Fruit fly (Drosophila melanogaster) whole organism, embryonic: ENCODE measurements around the gene CG4230.

ENCODE experiments used
- Atf6 ChIP-seq: fragments of 200-800 bp; sonication (Bioruptor generic); IDR thresholded peaks from 2 replicates; pipeline ENCODE4 v1.3.6; 2022; ENCODE audit warnings: missing biosample characterization, missing genetic modification characterization
- CG10147 ChIP-seq: fragments of 200-800 bp; sonication (Bioruptor generic); optimal IDR thresholded peaks from 2 replicates; lab custom pipeline; 2019; ENCODE audit warnings: missing biosample characterization, mild to moderate bottlenecking, missing genetic modification characterization, moderate library complexity
- CG10321 ChIP-seq: fragments of 200-800 bp; sonication (Bioruptor generic); IDR thresholded peaks from 2 replicates; pipeline ENCODE4 v1.3.6; 2022; ENCODE audit warnings: missing biosample characterization, missing genetic modification characterization
- CG12391 ChIP-seq: fragments of 200-800 bp; sonication (Bioruptor generic); optimal IDR thresholded peaks from 3 replicates; lab custom pipeline; 2018; ENCODE audit warnings: missing biosample characterization, mild to moderate bottlenecking, missing genetic modification characterization, moderate library complexity
- CG12744 ChIP-seq: fragments of 200-800 bp; sonication (Bioruptor generic); optimal IDR thresholded peaks from 2 replicates; lab custom pipeline; 2016; ENCODE audit warnings: missing biosample characterization, missing genetic modification characterization
- CG15269 ChIP-seq: fragments of 200-800 bp; sonication (Bioruptor generic); optimal IDR thresholded peaks from 2 replicates; lab custom pipeline; 2018; ENCODE audit warnings: missing biosample characterization, mild to moderate bottlenecking, missing genetic modification characterization, moderate library complexity
- CG15696 ChIP-seq: fragments of 200-800 bp; sonication (Bioruptor generic); optimal IDR thresholded peaks from 2 replicates; lab custom pipeline; 2019; ENCODE audit warnings: missing biosample characterization, mild to moderate bottlenecking, missing genetic modification characterization, moderate library complexity
- CG17359 ChIP-seq: fragments of 200-800 bp; sonication (Bioruptor generic); optimal IDR thresholded peaks from 3 replicates; lab custom pipeline; 2018; ENCODE audit warnings: missing biosample characterization, mild to moderate bottlenecking, missing genetic modification characterization, moderate library complexity
- CG17361 ChIP-seq: fragments of 200-800 bp; sonication (Bioruptor generic); IDR thresholded peaks from 3 replicates; pipeline ENCODE4 v1.3.6; 2022; ENCODE audit warnings: missing biosample characterization, missing genetic modification characterization
- CG1832 ChIP-seq: fragments of 200-800 bp; sonication (Bioruptor generic); optimal IDR thresholded peaks from 2 replicates; lab custom pipeline; 2017; ENCODE audit warnings: missing biosample characterization, mild to moderate bottlenecking, missing genetic modification characterization, inconsistent platforms
- CG2120 ChIP-seq: fragments of 200-800 bp; sonication (Bioruptor generic); optimal IDR thresholded peaks from 3 replicates; lab custom pipeline; 2016; ENCODE audit warnings: missing biosample characterization, missing genetic modification characterization
- CG2678 ChIP-seq: fragments of 200-800 bp; sonication (Bioruptor generic); optimal IDR thresholded peaks from 3 replicates; lab custom pipeline; 2019; ENCODE audit warnings: missing biosample characterization, mild to moderate bottlenecking, missing genetic modification characterization, moderate library complexity
- CG2712 ChIP-seq: fragments of 200-800 bp; optimal IDR thresholded peaks from 3 replicates; lab custom pipeline; 2019; ENCODE audit warnings: missing biosample characterization, mild to moderate bottlenecking, missing genetic modification characterization, moderate library complexity
- CG31441 ChIP-seq: fragments of 200-800 bp; sonication (Bioruptor generic); IDR thresholded peaks from 2 replicates; pipeline ENCODE4 v1.3.6; 2022; ENCODE audit warnings: missing biosample characterization, missing genetic modification characterization
- CG34376 ChIP-seq: fragments of 200-800 bp; sonication (Bioruptor generic); optimal IDR thresholded peaks from 2 replicates; lab custom pipeline; 2018; ENCODE audit warnings: missing biosample characterization, mild to moderate bottlenecking, missing genetic modification characterization
- CG3995 ChIP-seq: fragments of 200-800 bp; sonication (Bioruptor generic); optimal IDR thresholded peaks from 3 replicates; lab custom pipeline; 2016; ENCODE audit warnings: missing biosample characterization, missing genetic modification characterization
- CG43689 ChIP-seq: fragments of 200-800 bp; sonication (Bioruptor generic); IDR thresholded peaks from 2 replicates; pipeline ENCODE4 v1.3.6; 2022; ENCODE audit warnings: missing biosample characterization, missing genetic modification characterization
- CG8290 ChIP-seq, 3 experiments: fragments of 200-800 bp; sonication (Bioruptor generic); optimal IDR thresholded peaks; 2 replicates each; lab custom pipeline; 2016 to 2019; ENCODE audit warnings: missing biosample characterization in 3 of 3, missing genetic modification characterization in 3 of 3, mild to moderate bottlenecking in 2 of 3, moderate library complexity in 1 of 3
- CG9215 ChIP-seq: fragments of 200-800 bp; sonication (Bioruptor generic); IDR thresholded peaks from 2 replicates; pipeline ENCODE4 v1.3.6; 2022; ENCODE audit warnings: missing biosample characterization, missing genetic modification characterization
- CkIIα-i1 ChIP-seq: fragments of 200-800 bp; sonication (Bioruptor generic); IDR thresholded peaks from 2 replicates; pipeline ENCODE4 v1.3.6; 2022; ENCODE audit warnings: missing biosample characterization, missing genetic modification characterization
- D19A ChIP-seq: fragments of 200-800 bp; optimal IDR thresholded peaks from 3 replicates; lab custom pipeline; 2019; ENCODE audit warnings: missing biosample characterization, mild to moderate bottlenecking, missing genetic modification characterization, moderate library complexity
- Dfd ChIP-seq, 2 experiments: fragments of >200 bp; optimal IDR thresholded peaks; 2 replicates each; lab custom pipeline; 2017; ENCODE audit warnings: missing biosample characterization in 2 of 2, missing genetic modification characterization in 2 of 2
- Drgx ChIP-seq: fragments of 200-800 bp; sonication (Bioruptor generic); IDR thresholded peaks from 2 replicates; pipeline ENCODE4 v1.3.6; 2022; ENCODE audit warnings: missing biosample characterization, missing genetic modification characterization
- H2.0 ChIP-seq: fragments of 200-800 bp; sonication (Bioruptor generic); IDR thresholded peaks from 2 replicates; pipeline ENCODE4 v1.3.6; 2022; ENCODE audit warnings: missing biosample characterization, missing genetic modification characterization
- Hey ChIP-seq: fragments of 200-800 bp; sonication (Bioruptor generic); optimal IDR thresholded peaks from 3 replicates; lab custom pipeline; 2018; ENCODE audit warnings: missing biosample characterization, mild to moderate bottlenecking, missing genetic modification characterization
- Hr78 ChIP-seq, 2 experiments: fragments of 200-800 bp in 1 of 2; fragments of >200 bp in 1 of 2; sonication (Bioruptor generic) in 1 of 2; optimal IDR thresholded peaks; 2 replicates each; lab custom pipeline; 2017 to 2019; ENCODE audit warnings: missing biosample characterization in 2 of 2, missing genetic modification characterization in 2 of 2, mild to moderate bottlenecking in 1 of 2, moderate library complexity in 1 of 2
- Lpt ChIP-seq: fragments of >200 bp; optimal IDR thresholded peaks from 2 replicates; lab custom pipeline; 2018; ENCODE audit warnings: missing biosample characterization, missing genetic modification characterization
- Meics ChIP-seq: fragments of 200-800 bp; sonication (Bioruptor generic); optimal IDR thresholded peaks from 2 replicates; lab custom pipeline; 2017; ENCODE audit warnings: missing biosample characterization, mild to moderate bottlenecking, missing genetic modification characterization
- NC2β ChIP-seq: fragments of 200-800 bp; sonication (Bioruptor generic); optimal IDR thresholded peaks from 2 replicates; lab custom pipeline; 2016; ENCODE audit warnings: missing biosample characterization, missing genetic modification characterization
- Oli ChIP-seq: fragments of 200-800 bp; sonication (Bioruptor generic); optimal IDR thresholded peaks from 2 replicates; lab custom pipeline; 2018; ENCODE audit warnings: missing biosample characterization, mild to moderate bottlenecking, missing genetic modification characterization, moderate library complexity
- bsh ChIP-seq, 2 experiments: fragments of 200-800 bp; sonication (Bioruptor generic); optimal IDR thresholded peaks; 2 replicates each; lab custom pipeline; 2017 to 2018; ENCODE audit warnings: mild to moderate bottlenecking in 2 of 2, missing biosample characterization in 2 of 2, missing genetic modification characterization in 2 of 2, moderate library complexity in 1 of 2
- danr ChIP-seq: fragments of 200-800 bp; sonication (Bioruptor generic); IDR thresholded peaks from 2 replicates; pipeline ENCODE4 v1.3.6; 2022; ENCODE audit warnings: missing biosample characterization, missing genetic modification characterization
- dmrt99B ChIP-seq: fragments of 200-800 bp; sonication (Bioruptor generic); optimal IDR thresholded peaks from 2 replicates; lab custom pipeline; 2018; ENCODE audit warnings: missing biosample characterization, mild to moderate bottlenecking, missing genetic modification characterization, moderate library complexity
- fru ChIP-seq: fragments of >200 bp; optimal IDR thresholded peaks from 2 replicates; lab custom pipeline; 2017
- gem ChIP-seq: fragments of 200-800 bp; sonication (Bioruptor generic); optimal IDR thresholded peaks from 2 replicates; lab custom pipeline; 2019; ENCODE audit warnings: missing biosample characterization, mild to moderate bottlenecking, missing genetic modification characterization, moderate library complexity
- grn ChIP-seq: fragments of 200-800 bp; sonication (Bioruptor generic); optimal IDR thresholded peaks from 3 replicates; lab custom pipeline; 2017; ENCODE audit warnings: missing biosample characterization, missing genetic modification characterization
- ind ChIP-seq: fragments of 200-800 bp; sonication (Bioruptor generic); optimal IDR thresholded peaks from 3 replicates; lab custom pipeline; 2016; ENCODE audit warnings: missing biosample characterization, missing genetic modification characterization
- jing ChIP-seq: fragments of 200-800 bp; sonication (Bioruptor generic); optimal IDR thresholded peaks from 2 replicates; lab custom pipeline; 2018; ENCODE audit warnings: missing biosample characterization, mild to moderate bottlenecking, missing genetic modification characterization
- lab ChIP-seq: fragments of 200-800 bp; sonication (Bioruptor generic); optimal IDR thresholded peaks from 3 replicates; lab custom pipeline; 2017; ENCODE audit warnings: missing biosample characterization, missing genetic modification characterization, mild to moderate bottlenecking, moderate library complexity, missing genetic modification reagents
- nau ChIP-seq: fragments of 200-800 bp; sonication (Bioruptor generic); optimal IDR thresholded peaks from 3 replicates; lab custom pipeline; 2017; ENCODE audit warnings: missing biosample characterization, mild to moderate bottlenecking, missing genetic modification characterization, missing genetic modification reagents
- nom ChIP-seq: fragments of 200-800 bp; sonication (Bioruptor generic); optimal IDR thresholded peaks from 2 replicates; lab custom pipeline; 2017; ENCODE audit warnings: missing biosample characterization, missing genetic modification characterization, mild to moderate bottlenecking, moderate library complexity, missing genetic modification reagents
- oc ChIP-seq: fragments of 200-800 bp; sonication (Bioruptor generic); optimal IDR thresholded peaks from 2 replicates; lab custom pipeline; 2018; ENCODE audit warnings: missing biosample characterization, mild to moderate bottlenecking, missing genetic modification characterization, moderate library complexity
- pfk ChIP-seq: fragments of 200-800 bp; sonication (Bioruptor generic); optimal IDR thresholded peaks from 2 replicates; lab custom pipeline; 2018; ENCODE audit warnings: missing biosample characterization, mild to moderate bottlenecking, missing genetic modification characterization, moderate library complexity
- phol ChIP-seq: fragments of 200-800 bp; sonication (Bioruptor generic); optimal IDR thresholded peaks from 3 replicates; lab custom pipeline; 2018; ENCODE audit warnings: missing biosample characterization, mild to moderate bottlenecking, missing genetic modification characterization, moderate library complexity
- tna ChIP-seq: fragments of 200-800 bp; sonication (Bioruptor generic); IDR thresholded peaks from 2 replicates; pipeline ENCODE4 v1.3.6; 2022; ENCODE audit warnings: missing biosample characterization, missing genetic modification characterization; ENCODE audit not compliant: partially characterized antibody
- usp ChIP-seq: fragments of >200 bp; optimal IDR thresholded peaks from 2 replicates; lab custom pipeline; 2017; ENCODE audit warnings: missing biosample characterization, missing genetic modification characterization
- wek ChIP-seq: fragments of 200-800 bp; sonication (Bioruptor generic); optimal IDR thresholded peaks from 3 replicates; lab custom pipeline; 2018; ENCODE audit warnings: missing biosample characterization, mild to moderate bottlenecking, missing genetic modification characterization, moderate library complexity
- zfh1 ChIP-seq: fragments of 200-800 bp; sonication (Bioruptor generic); IDR thresholded peaks from 3 replicates; pipeline ENCODE4 v1.3.6; 2022; ENCODE audit warnings: missing biosample characterization, missing genetic modification characterization

CG4230 gene

DNA sequence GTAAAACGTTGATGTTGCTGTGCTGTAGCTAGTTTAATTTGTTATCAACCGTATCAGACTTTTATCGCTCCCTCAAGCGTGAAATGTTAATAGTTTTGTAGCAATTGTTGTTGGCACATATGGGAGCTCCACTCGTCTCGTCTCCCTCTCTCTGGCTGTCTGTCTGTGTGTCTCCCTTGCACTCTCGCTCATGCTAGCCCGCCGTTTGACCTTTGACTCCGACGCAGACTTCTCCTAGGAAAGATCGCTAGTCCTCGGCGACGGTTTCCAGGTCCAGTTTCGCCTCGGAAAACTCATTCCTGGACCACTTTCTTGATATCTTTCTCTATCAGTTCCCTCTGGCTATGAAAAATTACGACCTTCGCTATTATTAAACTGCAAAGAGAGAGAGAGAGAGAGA lies 16.8 kb upstream of the CG4230 start (continued):
- TF ChIP-seq Lpt (GFP tag; lab: Kevin White, UChicago) (no peak), CG8290 (GFP tag; optimal IDR thresholded peaks at IDR 0.05; lab: Kevin White, UChicago) (no peak), CG8290 (tag; optimal IDR thresholded peaks at IDR 0.05; lab: Kevin White, UChicago) (no peak), CG10321 (0 out of 2 replicates have a peak, but pooled peaks have one; percentile 36), CG12744 (GFP tag; lab: Kevin White, UChicago) (no peak), CG15696 (tag; lab: Kevin White, UChicago) (no peak), NC2β (no peak), Hey (tag; lab: Kevin White, UChicago) (no peak), danr (GFP tag; lab: Robert Waterston, UW) (no peak), nom (GFP tag; lab: Kevin White, UChicago) (peak; percentile 5), CG9215 (no peak), wek (GFP tag; lab: Kevin White, UChicago) (no peak), CG1832 (peak; percentile 38), pfk (GFP tag; lab: Kevin White, UChicago) (no peak), lab (GFP tag; lab: Kevin White, UChicago) (no peak), H2.0 (no peak), CG2120 (no peak), nau (GFP tag; lab: Kevin White, UChicago) (no peak), CG10147 (GFP tag; lab: Kevin White, UChicago) (no peak), jing (GFP tag; lab: Kevin White, UChicago) (no peak), tna (GFP tag; lab: Robert Waterston, UW) (no peak)

DNA sequence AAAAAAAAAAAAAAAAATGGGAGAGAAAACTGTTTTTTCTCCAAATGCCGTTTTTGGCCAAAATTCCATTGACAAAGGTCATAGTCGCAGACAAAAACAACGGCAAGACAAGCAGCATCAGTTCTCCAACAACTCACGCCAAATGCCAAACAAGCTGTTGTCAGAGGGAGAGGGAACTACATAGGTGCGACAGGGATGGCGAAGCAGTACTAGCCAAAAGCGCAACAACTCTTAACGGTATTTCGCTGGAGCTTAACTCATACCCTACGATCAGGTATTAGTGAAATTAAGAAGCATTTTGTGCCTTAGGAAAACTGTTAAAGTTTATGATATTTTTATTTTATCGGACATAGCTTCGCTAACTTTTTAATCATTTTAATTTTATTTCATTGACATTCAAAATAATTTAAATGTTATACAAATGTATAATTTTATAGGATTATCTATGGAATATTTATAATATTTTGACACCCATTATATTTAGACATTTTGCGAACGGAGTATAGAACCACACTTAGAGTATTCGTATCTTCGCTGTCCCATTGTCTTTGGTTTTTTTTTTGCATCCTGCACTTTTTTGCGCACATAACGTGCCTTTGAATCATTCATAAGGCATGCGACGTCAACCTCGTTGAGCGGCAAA lies 15.7 kb upstream of the CG4230 start:
- TF ChIP-seq CG12391 (tag; lab: Kevin White, UChicago): peak; percentile 16
- TF ChIP-seq CG15269 (tag; lab: Kevin White, UChicago): peak; percentile 32
- peak; percentile 14 for TF ChIP-seq CG1832
- peak in 1 of 2 experiments; percentile 77 for TF ChIP-seq bsh (GFP tag; optimal IDR thresholded peaks at IDR 0.05; lab: Kevin White, UChicago)
- TF ChIP-seq phol: peak; percentile 45
- TF ChIP-seq CG31441 (GFP tag; lab: Robert Waterston, UW): peak; percentile 44; the same call in 1 of the 2 replicates
- TF ChIP-seq CG3995 (GFP tag; lab: Kevin White, UChicago): no peak
- peak; percentile 2 for TF ChIP-seq CG10147 (GFP tag; lab: Kevin White, UChicago)
- TF ChIP-seq Drgx (GFP tag; lab: Robert Waterston, UW): peak; percentile 87
- TF ChIP-seq Oli (tag; lab: Kevin White, UChicago): peak; percentile 32
- TF ChIP-seq grn (GFP tag; lab: Kevin White, UChicago): no peak
- peak; percentile 10 for TF ChIP-seq ind (GFP tag; lab: Kevin White, UChicago)
- no peak for TF ChIP-seq usp
- TF ChIP-seq dmrt99B (tag; lab: Kevin White, UChicago): peak; percentile 32
- TF ChIP-seq D19A (tag; lab: Kevin White, UChicago): peak; percentile 48
- TF ChIP-seq CG43689 (GFP tag; lab: Robert Waterston, UW): no peak
- peak; percentile 2 for TF ChIP-seq Meics (GFP tag; lab: Kevin White, UChicago)
- peak; percentile 65 for TF ChIP-seq nom (GFP tag; lab: Kevin White, UChicago)
- TF ChIP-seq zfh1: 0 out of 3 replicates have a peak, but pooled peaks have one; percentile 28
- TF ChIP-seq CG2712 (tag; lab: Kevin White, UChicago): peak; percentile 14
- peak; percentile 16 for TF ChIP-seq lab (GFP tag; lab: Kevin White, UChicago)
- TF ChIP-seq CG2678 (tag; lab: Kevin White, UChicago): peak; percentile 53
- peak; percentile 20 for TF ChIP-seq CG17359 (tag; lab: Kevin White, UChicago)
- TF ChIP-seq gem (tag; lab: Kevin White, UChicago): peak; percentile 57
- no peak for TF ChIP-seq CkIIα-i1 (GFP tag; lab: Robert Waterston, UW)
- TF ChIP-seq Hr78 (GFP tag; optimal IDR thresholded peaks at IDR 0.05; lab: Kevin White, UChicago): peak in 1 of 2 experiments; percentile 2
- TF ChIP-seq CG34376 (GFP tag; lab: Kevin White, UChicago): no peak
- no peak for TF ChIP-seq Lpt (GFP tag; lab: Kevin White, UChicago)
- TF ChIP-seq oc (tag; lab: Kevin White, UChicago): peak; percentile 39
- TF ChIP-seq fru (lab: Kevin White, UChicago): no peak
- TF ChIP-seq CG17361 (GFP tag; lab: Robert Waterston, UW): peak; percentile 35; the same call in 1 of the 3 replicates
- TF ChIP-seq Atf6: no peak
- TF ChIP-seq Dfd (GFP tag; optimal IDR thresholded peaks at IDR 0.05; lab: Kevin White, UChicago): no peak
